Worm (Caenorhabditis elegans) whole organism, young adult: Measurements from ENCODE around the gene pqn-83.

Experiments used
- ama-1 ChIP-seq, 3 experiments: fragments of 150-350 bp in 1 of 3; sonication (generic microtip) in 2 of 3; optimal IDR thresholded peaks; 2 replicates each; lab custom pipeline; 2014 to 2018; ENCODE audit warnings: missing biosample characterization in 2 of 3, missing genetic modification characterization in 2 of 3, missing genetic modification reagents in 2 of 3
- dpff-1 ChIP-seq: sonication (generic microtip); optimal IDR thresholded peaks from 2 replicates; lab custom pipeline; 2017; ENCODE audit warnings: mild to moderate bottlenecking, missing genetic modification characterization, missing compliant biosample characterization
- sea-2 ChIP-seq: fragments of 200-800 bp; sonication (Bioruptor generic); IDR thresholded peaks from 2 replicates; pipeline ENCODE4 v1.3.6; 2022; ENCODE audit warnings: missing genetic modification characterization, missing compliant biosample characterization
- tbx-9 ChIP-seq: sonication (generic microtip); optimal IDR thresholded peaks from 2 replicates; lab custom pipeline; 2016; ENCODE audit warnings: borderline replicate concordance, missing genetic modification characterization, inconsistent platforms, missing compliant biosample characterization
- unc-130 ChIP-seq: sonication (generic microtip); optimal IDR thresholded peaks from 2 replicates; lab custom pipeline; 2016; ENCODE audit warnings: missing genetic modification reagents, missing genetic modification characterization, missing compliant biosample characterization
- unc-62 ChIP-seq: fragments of 150-350 bp; optimal IDR thresholded peaks from 2 replicates; lab custom pipeline; 2014; ENCODE audit warnings: missing biosample characterization, missing genetic modification reagents, missing genetic modification characterization
- zfh-2 ChIP-seq: fragments of 200-800 bp; sonication (Bioruptor generic); conservative IDR thresholded peaks from 2 replicates; pipeline ENCODE4 v1.3.6; 2022; ENCODE audit warnings: missing genetic modification reagents, missing genetic modification characterization, missing compliant biosample characterization

DNA sequence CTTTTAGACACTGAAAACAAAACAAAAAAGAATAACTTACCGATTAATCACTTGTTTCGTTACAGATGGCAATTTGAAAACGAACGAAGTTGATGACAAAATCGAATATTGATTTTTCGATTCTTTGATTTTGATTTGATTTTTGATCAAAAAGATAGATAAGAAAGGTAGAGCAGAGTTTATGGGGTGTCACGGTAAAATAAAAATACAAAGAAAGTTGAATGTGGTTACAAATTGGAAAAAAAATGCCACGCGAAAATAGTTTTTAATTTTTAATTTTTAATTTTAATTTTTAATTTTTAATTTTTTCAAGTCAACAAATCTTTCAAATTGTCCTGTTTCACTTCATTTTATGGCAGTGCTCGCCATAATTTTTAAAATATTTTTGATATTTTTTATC, 43.9 kb downstream of the pqn-83 start, which contains the start of gene F54F12.1:
- TF ChIP-seq dpff-1 (tag; lab: Kevin White, UChicago) (no peak), unc-130 (no peak), tbx-9 (tag; lab: Kevin White, UChicago) (no peak), ama-1 (optimal IDR thresholded peaks at IDR 0.05; lab: Kevin White, UChicago) (no peak), ama-1 (GFP tag; optimal IDR thresholded peaks at IDR 0.05; lab: Kevin White, UChicago) (no peak), zfh-2 (GFP tag; lab: Robert Waterston, UW) (no peak), unc-62 (GFP tag; lab: Kevin White, UChicago) (no peak), sea-2 (no peak)
